Fruit fly (Drosophila melanogaster) whole organism, prepupa: ENCODE results near the gene CG9555.
A peak's percentile ranks its signal among the peaks of the same experiment; 100 is the strongest.

ENCODE experiments used
- Blimp-1 ChIP-seq: fragments of 200-800 bp; sonication (Bioruptor generic); optimal IDR thresholded peaks from 3 replicates; lab custom pipeline; 2017; ENCODE audit warnings: missing biosample characterization, missing genetic modification characterization, mild to moderate bottlenecking, moderate library complexity, missing genetic modification reagents
- CG10669 ChIP-seq: fragments of 200-800 bp; sonication (Bioruptor generic); optimal IDR thresholded peaks from 3 replicates; lab custom pipeline; 2018; ENCODE audit warnings: missing biosample characterization, mild to moderate bottlenecking, missing genetic modification characterization, moderate library complexity
- CG11294 ChIP-seq: fragments of 200-800 bp; sonication (Bioruptor generic); IDR thresholded peaks from 2 replicates; pipeline ENCODE4 v1.3.6; 2022; ENCODE audit warnings: missing biosample characterization, missing genetic modification characterization
- CG15336 ChIP-seq: fragments of 200-800 bp; sonication (Bioruptor generic); IDR thresholded peaks from 2 replicates; pipeline ENCODE4 v1.3.6; 2022; ENCODE audit warnings: missing biosample characterization, missing genetic modification characterization
- CG1621 ChIP-seq: fragments of 200-800 bp; sonication (Bioruptor generic); optimal IDR thresholded peaks from 3 replicates; lab custom pipeline; 2018; ENCODE audit warnings: missing biosample characterization, mild to moderate bottlenecking, missing genetic modification characterization
- CG16779 ChIP-seq: fragments of 200-800 bp; sonication (Bioruptor generic); optimal IDR thresholded peaks from 3 replicates; lab custom pipeline; 2017; ENCODE audit warnings: missing biosample characterization, mild to moderate bottlenecking, missing genetic modification characterization
- CG3032 ChIP-seq: fragments of 200-800 bp; optimal IDR thresholded peaks from 2 replicates; lab custom pipeline; 2019; ENCODE audit warnings: missing biosample characterization, mild to moderate bottlenecking, missing genetic modification characterization, moderate library complexity
- CG31627 ChIP-seq: fragments of 200-800 bp; sonication (Bioruptor generic); optimal IDR thresholded peaks from 3 replicates; lab custom pipeline; 2016; ENCODE audit warnings: missing biosample characterization, missing genetic modification characterization
- CG32006 ChIP-seq: fragments of 200-800 bp; sonication (Bioruptor generic); optimal IDR thresholded peaks from 3 replicates; lab custom pipeline; 2017; ENCODE audit warnings: missing biosample characterization, mild to moderate bottlenecking, missing genetic modification characterization
- CG34406 ChIP-seq: fragments of 200-800 bp; sonication (Bioruptor generic); optimal IDR thresholded peaks from 3 replicates; lab custom pipeline; 2016; ENCODE audit warnings: missing biosample characterization, missing genetic modification characterization
- CG3919 ChIP-seq: fragments of 200-800 bp; sonication (Bioruptor generic); optimal IDR thresholded peaks from 3 replicates; lab custom pipeline; 2016; ENCODE audit warnings: missing biosample characterization, missing genetic modification characterization
- CG4318 ChIP-seq: fragments of 200-800 bp; sonication (Bioruptor generic); optimal IDR thresholded peaks from 3 replicates; lab custom pipeline; 2017; ENCODE audit warnings: missing biosample characterization, mild to moderate bottlenecking, missing genetic modification characterization
- CG6163 ChIP-seq: fragments of 200-800 bp; sonication (Bioruptor generic); IDR thresholded peaks from 3 replicates; pipeline ENCODE4 v1.3.6; 2022; ENCODE audit warnings: missing biosample characterization, missing genetic modification characterization
- CG6276 ChIP-seq: fragments of 200-800 bp; sonication (Bioruptor generic); optimal IDR thresholded peaks from 2 replicates; lab custom pipeline; 2017; ENCODE audit warnings: missing biosample characterization, mild to moderate bottlenecking, missing genetic modification characterization
- CG6808 ChIP-seq: fragments of 200-800 bp; sonication (Bioruptor generic); optimal IDR thresholded peaks from 3 replicates; lab custom pipeline; 2017; ENCODE audit warnings: missing biosample characterization, missing genetic modification characterization, mild to moderate bottlenecking, moderate library complexity, missing genetic modification reagents
- CG7368 ChIP-seq: fragments of 200-800 bp; sonication (Bioruptor generic); optimal IDR thresholded peaks from 3 replicates; lab custom pipeline; 2016; ENCODE audit warnings: missing biosample characterization, missing genetic modification characterization
- CG8319 ChIP-seq: fragments of 200-800 bp; sonication (Bioruptor generic); optimal IDR thresholded peaks from 3 replicates; lab custom pipeline; 2016; ENCODE audit warnings: missing biosample characterization, missing genetic modification characterization
- CG8632 ChIP-seq: fragments of 200-800 bp; sonication (Bioruptor generic); optimal IDR thresholded peaks from 3 replicates; lab custom pipeline; 2016; ENCODE audit warnings: missing biosample characterization, missing genetic modification characterization
- CG9139 ChIP-seq: fragments of 200-800 bp; sonication (Bioruptor generic); optimal IDR thresholded peaks from 3 replicates; lab custom pipeline; 2017; ENCODE audit warnings: missing biosample characterization, mild to moderate bottlenecking, missing genetic modification characterization
- Eip75B ChIP-seq: fragments of 200-800 bp; sonication (Bioruptor generic); optimal IDR thresholded peaks from 3 replicates; lab custom pipeline; 2016; ENCODE audit warnings: missing biosample characterization, missing genetic modification characterization
- Eip78C ChIP-seq: fragments of 200-800 bp; sonication (Bioruptor generic); peaks from one replicate; lab custom pipeline; 2016; ENCODE audit warnings: missing biosample characterization, missing genetic modification characterization
- Eip93F ChIP-seq: fragments of 200-800 bp; sonication (Bioruptor generic); optimal IDR thresholded peaks from 2 replicates; lab custom pipeline; 2016; ENCODE audit warnings: missing biosample characterization, mild to moderate bottlenecking, missing genetic modification characterization
- Ets21C ChIP-seq: fragments of 200-800 bp; sonication (Bioruptor generic); optimal IDR thresholded peaks from 3 replicates; lab custom pipeline; 2016; ENCODE audit warnings: missing biosample characterization, missing genetic modification characterization
- Ets96B ChIP-seq: fragments of 200-800 bp; optimal IDR thresholded peaks from 2 replicates; lab custom pipeline; 2019; ENCODE audit warnings: missing biosample characterization, mild to moderate bottlenecking, missing genetic modification characterization, moderate library complexity
- Gug ChIP-seq: fragments of 200-800 bp; sonication (Bioruptor generic); IDR thresholded peaks from 2 replicates; pipeline ENCODE4 v1.3.6; 2022; ENCODE audit warnings: missing biosample characterization, missing genetic modification characterization
- Hr39 ChIP-seq: fragments of 200-800 bp; sonication (Bioruptor generic); optimal IDR thresholded peaks from 2 replicates; lab custom pipeline; 2016; ENCODE audit warnings: missing biosample characterization, missing genetic modification characterization
- Hr4 ChIP-seq: fragments of 200-800 bp; sonication (Bioruptor generic); optimal IDR thresholded peaks from 3 replicates; lab custom pipeline; 2016; ENCODE audit warnings: missing biosample characterization, missing genetic modification characterization
- Lpt ChIP-seq: fragments of 200-800 bp; sonication (Bioruptor generic); optimal IDR thresholded peaks from 3 replicates; lab custom pipeline; 2016; ENCODE audit warnings: missing biosample characterization, missing genetic modification characterization
- Met ChIP-seq: fragments of 200-800 bp; sonication (Bioruptor generic); optimal IDR thresholded peaks from 3 replicates; lab custom pipeline; 2016; ENCODE audit warnings: missing biosample characterization, missing genetic modification characterization
- Smox ChIP-seq: fragments of 200-800 bp; sonication (Bioruptor generic); optimal IDR thresholded peaks from 3 replicates; lab custom pipeline; 2016; ENCODE audit warnings: missing biosample characterization, missing genetic modification characterization
- Sox14 ChIP-seq: fragments of 200-800 bp; sonication (Bioruptor generic); optimal IDR thresholded peaks from 3 replicates; lab custom pipeline; 2016; ENCODE audit warnings: missing biosample characterization, missing genetic modification characterization
- acj6 ChIP-seq: fragments of 200-800 bp; sonication (Bioruptor generic); optimal IDR thresholded peaks from 3 replicates; lab custom pipeline; 2016; ENCODE audit warnings: missing biosample characterization, missing genetic modification characterization
- dac ChIP-seq: fragments of 200-800 bp; sonication (Bioruptor generic); optimal IDR thresholded peaks from 2 replicates; lab custom pipeline; 2017; ENCODE audit warnings: missing biosample characterization, mild to moderate bottlenecking, missing genetic modification characterization
- dsx ChIP-seq: fragments of 200-800 bp; optimal IDR thresholded peaks from 3 replicates; lab custom pipeline; 2019; ENCODE audit warnings: missing biosample characterization, mild to moderate bottlenecking, missing genetic modification characterization, moderate library complexity; ENCODE audit not compliant: poor library complexity, severe bottlenecking
- eg ChIP-seq: fragments of 200-800 bp; sonication (Bioruptor generic); IDR thresholded peaks from 3 replicates; pipeline ENCODE4 v1.3.6; 2022; ENCODE audit warnings: missing biosample characterization, missing genetic modification characterization
- esn ChIP-seq: fragments of 200-800 bp; sonication (Bioruptor generic); optimal IDR thresholded peaks from 2 replicates; lab custom pipeline; 2016; ENCODE audit warnings: missing biosample characterization, mild to moderate bottlenecking, missing genetic modification characterization, moderate library complexity
- fd85E ChIP-seq: fragments of 200-800 bp; sonication (Bioruptor generic); optimal IDR thresholded peaks from 3 replicates; lab custom pipeline; 2016; ENCODE audit warnings: missing biosample characterization, missing genetic modification characterization
- fkh ChIP-seq: fragments of 200-800 bp; sonication (Bioruptor generic); optimal IDR thresholded peaks from 3 replicates; lab custom pipeline; 2017; ENCODE audit warnings: missing biosample characterization, mild to moderate bottlenecking, missing genetic modification characterization, moderate library complexity
- lz ChIP-seq: fragments of 200-800 bp; sonication (Bioruptor generic); optimal IDR thresholded peaks from 3 replicates; lab custom pipeline; 2016; ENCODE audit warnings: missing biosample characterization, missing genetic modification characterization
- pdm3 ChIP-seq: fragments of 200-800 bp; sonication (Bioruptor generic); optimal IDR thresholded peaks from 3 replicates; lab custom pipeline; 2016; ENCODE audit warnings: missing biosample characterization, missing genetic modification characterization
- spab ChIP-seq: fragments of 200-800 bp; sonication (Bioruptor generic); optimal IDR thresholded peaks from 2 replicates; lab custom pipeline; 2017; ENCODE audit warnings: missing biosample characterization, mild to moderate bottlenecking, missing genetic modification characterization, missing genetic modification reagents
- ss ChIP-seq, 2 experiments: fragments of 200-800 bp; sonication (Bioruptor generic); optimal IDR thresholded peaks; 2 replicates in 1 of 2; 3 replicates in 1 of 2; lab custom pipeline; 2017 to 2018; ENCODE audit warnings: mild to moderate bottlenecking in 2 of 2, missing biosample characterization in 2 of 2, missing genetic modification characterization in 2 of 2, moderate library complexity in 1 of 2
- svp ChIP-seq: fragments of 200-800 bp; sonication (Bioruptor generic); peaks from one replicate; lab custom pipeline; 2016; ENCODE audit warnings: missing biosample characterization, missing genetic modification characterization
- topi ChIP-seq: fragments of 200-800 bp; sonication (Bioruptor generic); optimal IDR thresholded peaks from 3 replicates; lab custom pipeline; 2016; ENCODE audit warnings: missing biosample characterization, missing genetic modification characterization
- vri ChIP-seq: fragments of 200-800 bp; sonication (Bioruptor generic); optimal IDR thresholded peaks from 3 replicates; lab custom pipeline; 2016; ENCODE audit warnings: missing biosample characterization, mild to moderate bottlenecking, missing genetic modification characterization

CG9555 gene

DNA sequence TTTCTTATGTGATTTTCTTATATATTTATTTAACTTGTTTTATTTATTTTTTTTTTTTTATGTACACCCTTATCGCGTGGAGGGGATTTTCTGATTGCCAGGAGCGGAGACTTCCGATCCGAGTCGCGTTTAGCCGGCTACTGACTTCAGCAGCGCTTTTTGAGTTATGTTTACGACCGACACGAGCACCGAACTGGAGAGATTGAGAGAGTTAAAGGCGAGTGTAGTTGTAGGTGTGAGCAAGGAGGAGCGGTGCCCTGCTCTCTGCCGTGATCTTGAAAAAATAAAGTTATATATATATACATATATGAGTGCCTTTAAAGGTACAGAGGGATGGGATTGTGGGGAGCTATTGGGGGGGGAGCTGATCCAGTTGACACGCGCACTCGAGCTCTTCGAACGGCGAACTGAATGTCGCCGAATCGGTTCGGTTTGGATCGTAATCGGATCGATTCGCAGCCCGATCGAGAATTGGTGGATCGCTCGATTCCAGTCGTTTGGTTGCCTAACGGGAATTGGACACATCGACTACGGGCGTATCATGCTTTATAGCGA lies 2.4 kb upstream of the CG9555 start, which contains the start of gene rost (continued):
- TF ChIP-seq Blimp-1 (no peak), CG4318 (GFP tag; lab: Kevin White, UChicago) (no peak), esn (GFP tag; lab: Kevin White, UChicago) (peak; percentile 17), CG16779 (tag; lab: Kevin White, UChicago) (no peak), Sox14 (GFP tag; lab: Kevin White, UChicago) (no peak), CG31627 (GFP tag; lab: Kevin White, UChicago) (no peak), pdm3 (no peak), Eip78C (GFP tag; lab: Kevin White, UChicago) (peak; percentile 67), Gug (GFP tag; lab: Robert Waterston, UW) (no peak), Met (GFP tag; lab: Kevin White, UChicago) (no peak), svp (peak; percentile 86), Hr4 (GFP tag; lab: Kevin White, UChicago) (no peak), dac (no peak), lz (GFP tag; lab: Kevin White, UChicago) (no peak), CG6163 (GFP tag; lab: Robert Waterston, UW) (no peak), Ets21C (GFP tag; lab: Kevin White, UChicago) (no peak), Ets96B (no peak), CG10669 (GFP tag; lab: Kevin White, UChicago) (peak; percentile 3), CG34406 (no peak), fd85E (GFP tag; lab: Kevin White, UChicago) (no peak), Lpt (GFP tag; lab: Kevin White, UChicago) (peak; percentile 46), CG1621 (tag; lab: Kevin White, UChicago) (peak; percentile 45), CG8632 (GFP tag; lab: Kevin White, UChicago) (peak; percentile 6), CG7368 (no peak), Eip75B (GFP tag; lab: Kevin White, UChicago) (no peak), spab (GFP tag; lab: Kevin White, UChicago) (peak; percentile 40), topi (GFP tag; lab: Kevin White, UChicago) (peak; percentile 26), CG3919 (GFP tag; lab: Kevin White, UChicago) (peak; percentile 9), CG3032 (tag; lab: Kevin White, UChicago) (no peak)

DNA sequence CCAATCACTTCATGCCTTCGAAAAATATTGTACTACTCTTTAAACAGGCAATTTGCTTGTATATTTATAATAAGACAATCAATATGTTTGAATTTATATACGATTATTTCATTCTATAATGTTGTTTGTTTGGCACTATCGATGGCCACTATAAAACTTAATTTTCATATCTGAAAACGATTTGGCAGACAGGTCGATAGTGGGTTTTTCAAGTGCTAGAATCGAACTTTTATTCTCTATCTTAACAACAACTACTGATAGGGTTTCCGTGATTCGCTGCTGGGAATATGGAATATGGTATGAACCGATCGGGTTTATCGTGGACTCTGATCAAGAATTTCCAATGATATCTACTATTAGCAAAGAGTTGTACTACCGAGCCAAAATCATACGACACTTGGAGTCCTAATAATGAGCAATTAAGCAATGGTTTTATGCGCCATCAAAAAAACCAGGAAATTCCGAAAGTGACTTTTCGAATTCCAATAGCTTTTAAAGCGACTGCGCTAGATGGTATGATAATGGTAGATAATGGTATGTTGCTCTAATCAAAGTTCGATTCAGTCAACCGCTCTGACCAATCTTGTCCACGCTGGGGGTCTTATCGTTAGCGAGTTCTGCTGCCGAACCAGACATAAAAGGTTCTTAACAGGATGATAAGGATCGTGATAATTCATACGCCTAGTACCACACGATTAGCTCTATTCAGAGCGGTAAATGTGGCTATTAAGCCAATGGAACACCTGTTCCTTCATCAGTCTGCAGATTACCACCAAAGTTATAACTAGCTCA lies 2.3 kb downstream of the CG9555 start, which contains the start of gene CG17906:
TSS of gene CG17906 (plus strand) at position 742 of the 792 bp plus-strand sequence.
- TF ChIP-seq CG34406 (no peak), acj6 (GFP tag; lab: Kevin White, UChicago) (no peak), vri (GFP tag; lab: Kevin White, UChicago) (no peak), pdm3 (no peak), CG1621 (tag; lab: Kevin White, UChicago) (no peak), spab (GFP tag; lab: Kevin White, UChicago) (no peak), CG6163 (GFP tag; lab: Robert Waterston, UW) (no peak), CG9139 (GFP tag; lab: Kevin White, UChicago) (no peak), dsx (no peak), Met (GFP tag; lab: Kevin White, UChicago) (no peak), CG32006 (no peak), lz (GFP tag; lab: Kevin White, UChicago) (no peak), Hr4 (GFP tag; lab: Kevin White, UChicago) (no peak), ss (GFP tag; optimal IDR thresholded peaks at IDR 0.05; lab: Kevin White, UChicago) (no peak)

DNA sequence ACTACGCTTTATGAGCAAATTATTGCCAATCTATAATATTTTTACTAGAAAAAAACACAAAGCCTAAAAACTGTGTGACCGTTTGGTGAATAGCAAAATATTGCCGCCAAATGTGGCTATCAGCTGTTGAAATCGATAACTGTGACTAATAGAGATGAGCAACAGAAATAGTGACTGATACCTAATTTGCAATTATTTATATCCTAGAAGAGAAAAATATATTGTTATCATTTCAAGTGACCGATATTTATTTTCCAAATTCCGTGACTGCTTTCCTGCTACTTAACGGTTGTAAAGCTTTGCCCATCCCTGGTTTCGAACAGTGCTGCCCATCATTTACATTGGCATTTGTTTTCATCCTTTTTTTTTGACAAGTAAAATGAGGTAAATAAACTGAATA lies 5.8 kb downstream of the CG9555 start, which contains the start of the genes alien and CG18661:
TSS of gene alien (minus strand) at position 95 of the 400 bp plus-strand sequence.
TSS of gene CG18661 (plus strand) at position 321 of the 400 bp plus-strand sequence.
- peak; percentile 95 for TF ChIP-seq Sox14 (GFP tag; lab: Kevin White, UChicago)
- peak; percentile 100 for TF ChIP-seq CG6808 (GFP tag; lab: Kevin White, UChicago)
- TF ChIP-seq fd85E (GFP tag; lab: Kevin White, UChicago): no peak
- TF ChIP-seq Hr39: peak; percentile 91
- TF ChIP-seq fkh (GFP tag; lab: Kevin White, UChicago): peak; percentile 69
- peak; percentile 76 for TF ChIP-seq CG3032 (tag; lab: Kevin White, UChicago)
- TF ChIP-seq CG15336 (GFP tag; lab: Robert Waterston, UW): peak; percentile 78
- TF ChIP-seq Eip93F (GFP tag; lab: Kevin White, UChicago): peak; percentile 71
- TF ChIP-seq ss (GFP tag; optimal IDR thresholded peaks at IDR 0.05; lab: Kevin White, UChicago): no peak
- no peak for TF ChIP-seq CG1621 (tag; lab: Kevin White, UChicago)
- peak; percentile 71 for TF ChIP-seq Ets21C (GFP tag; lab: Kevin White, UChicago)
- TF ChIP-seq Smox (GFP tag; lab: Kevin White, UChicago): peak; percentile 78
- peak; percentile 15 for TF ChIP-seq spab (GFP tag; lab: Kevin White, UChicago)
- no peak for TF ChIP-seq dsx
- no peak for TF ChIP-seq CG8319
- TF ChIP-seq CG11294 (GFP tag; lab: Robert Waterston, UW): peak; percentile 87
- peak; percentile 96 for TF ChIP-seq eg
- TF ChIP-seq CG6276: no peak
- TF ChIP-seq Lpt (GFP tag; lab: Kevin White, UChicago): peak; percentile 50
